Fruit fly (Drosophila melanogaster) Kc167 (cell line): ENCODE measurements around the gene CG11369.

Experiments
- Myc ChIP-seq: fragments of >200 bp; optimal IDR thresholded peaks from 2 replicates; lab custom pipeline; 2017; ENCODE audit warnings: missing external identifiers
- Sin3A ChIP-seq: fragments of >200 bp; optimal IDR thresholded peaks from 2 replicates; lab custom pipeline; 2018; ENCODE audit warnings: missing external identifiers
- h ChIP-seq: fragments of >200 bp; optimal IDR thresholded peaks from 3 replicates; lab custom pipeline; 2018; ENCODE audit warnings: missing external identifiers
- insv ChIP-seq: fragments of >200 bp; optimal IDR thresholded peaks from 3 replicates; lab custom pipeline; 2018; ENCODE audit warnings: missing external identifiers
- psq ChIP-seq: fragments of >200 bp; optimal IDR thresholded peaks from 2 replicates; lab custom pipeline; 2017; ENCODE audit warnings: missing external identifiers
- ttk ChIP-seq: sonication (Bioruptor generic); optimal IDR thresholded peaks from 2 replicates; lab custom pipeline; 2017; ENCODE audit warnings: missing external identifiers

- TF ChIP-seq psq (lab: Kevin White, UChicago) (no peak), Myc (lab: Kevin White, UChicago) (no peak), ttk (no peak), h (lab: Kevin White, UChicago) (no peak), insv (lab: Kevin White, UChicago) (no peak), Sin3A (no peak)
These were observed 4.9 kb downstream of the CG11369 start for dm6 chrX:7579023-7579422.
